Fruit fly (Drosophila melanogaster) whole organism, embryonic: ENCODE data around the gene Pfdn2.
A peak's percentile ranks its signal among the peaks of the same experiment; 100 is the strongest.

Experiments used
- Blimp-1 ChIP-seq: fragments of 200-800 bp; sonication (Bioruptor generic); optimal IDR thresholded peaks from 3 replicates; lab custom pipeline; 2018; ENCODE audit warnings: missing biosample characterization, missing genetic modification characterization, mild to moderate bottlenecking, moderate library complexity, missing genetic modification reagents
- CG10565 ChIP-seq: fragments of 200-800 bp; sonication (Bioruptor generic); optimal IDR thresholded peaks from 3 replicates; lab custom pipeline; 2016; ENCODE audit warnings: missing biosample characterization, mild to moderate bottlenecking, missing genetic modification characterization
- CG11695 ChIP-seq: fragments of 200-800 bp; sonication (Bioruptor generic); IDR thresholded peaks from 3 replicates; pipeline ENCODE4 v1.3.6; 2022; ENCODE audit warnings: missing biosample characterization, missing genetic modification characterization
- CG12104 ChIP-seq: fragments of 200-800 bp; sonication (Bioruptor generic); optimal IDR thresholded peaks from 3 replicates; lab custom pipeline; 2016; ENCODE audit warnings: missing biosample characterization, missing genetic modification characterization
- CG12391 ChIP-seq: fragments of 200-800 bp; sonication (Bioruptor generic); optimal IDR thresholded peaks from 3 replicates; lab custom pipeline; 2018; ENCODE audit warnings: missing biosample characterization, mild to moderate bottlenecking, missing genetic modification characterization, moderate library complexity
- CG15011 ChIP-seq: fragments of 200-800 bp; sonication (Bioruptor generic); optimal IDR thresholded peaks from 3 replicates; lab custom pipeline; 2018; ENCODE audit warnings: missing biosample characterization, mild to moderate bottlenecking, missing genetic modification characterization
- CG15073 ChIP-seq: fragments of 200-800 bp; sonication (Bioruptor generic); optimal IDR thresholded peaks from 2 replicates; lab custom pipeline; 2016; ENCODE audit warnings: missing biosample characterization, missing genetic modification characterization
- CG16863 ChIP-seq: fragments of 200-800 bp; sonication (Bioruptor generic); optimal IDR thresholded peaks from 3 replicates; lab custom pipeline; 2016; ENCODE audit warnings: missing biosample characterization, missing genetic modification characterization
- CG1832 ChIP-seq: fragments of 200-800 bp; sonication (Bioruptor generic); optimal IDR thresholded peaks from 2 replicates; lab custom pipeline; 2017; ENCODE audit warnings: missing biosample characterization, mild to moderate bottlenecking, missing genetic modification characterization, inconsistent platforms
- CG4360 ChIP-seq: fragments of 200-800 bp; sonication (Bioruptor generic); IDR thresholded peaks from 2 replicates; pipeline ENCODE4 v1.3.6; 2022; ENCODE audit warnings: missing biosample characterization, missing genetic modification characterization
- CG4730 ChIP-seq: fragments of 200-800 bp; sonication (Bioruptor generic); IDR thresholded peaks from 2 replicates; pipeline ENCODE4 v1.3.6; 2022; ENCODE audit warnings: missing biosample characterization, missing genetic modification characterization
- CG6175 ChIP-seq: fragments of 200-800 bp; sonication (Bioruptor generic); IDR thresholded peaks from 3 replicates; pipeline ENCODE4 v1.3.6; 2022; ENCODE audit warnings: missing biosample characterization, missing genetic modification characterization
- CG6272 ChIP-seq: fragments of 200-800 bp; sonication (Bioruptor generic); IDR thresholded peaks from 2 replicates; pipeline ENCODE4 v1.3.6; 2022; ENCODE audit warnings: missing biosample characterization, missing genetic modification characterization
- CG6654 ChIP-seq: fragments of 200-800 bp; sonication (Bioruptor generic); optimal IDR thresholded peaks from 2 replicates; lab custom pipeline; 2017; ENCODE audit warnings: missing biosample characterization, mild to moderate bottlenecking, missing genetic modification characterization
- CG6854 ChIP-seq: fragments of 200-800 bp; sonication (Bioruptor generic); optimal IDR thresholded peaks from 3 replicates; lab custom pipeline; 2017; ENCODE audit warnings: missing biosample characterization, mild to moderate bottlenecking, missing genetic modification characterization
- CG7928 ChIP-seq: fragments of 200-800 bp; sonication (Bioruptor generic); optimal IDR thresholded peaks from 2 replicates; lab custom pipeline; 2017; ENCODE audit warnings: missing biosample characterization, mild to moderate bottlenecking, missing genetic modification characterization
- CG8089 ChIP-seq: fragments of 200-800 bp; sonication (Bioruptor generic); optimal IDR thresholded peaks from 3 replicates; lab custom pipeline; 2016; ENCODE audit warnings: missing biosample characterization, missing genetic modification characterization
- D19B ChIP-seq: fragments of 200-800 bp; sonication (Bioruptor generic); optimal IDR thresholded peaks from 2 replicates; lab custom pipeline; 2017; ENCODE audit warnings: missing biosample characterization, mild to moderate bottlenecking, missing genetic modification characterization
- Fer1 ChIP-seq: fragments of 200-800 bp; sonication (Bioruptor generic); optimal IDR thresholded peaks from 2 replicates; lab custom pipeline; 2017; ENCODE audit warnings: missing biosample characterization, mild to moderate bottlenecking, missing genetic modification characterization
- Hmx ChIP-seq: fragments of 200-800 bp; sonication (Bioruptor generic); optimal IDR thresholded peaks from 2 replicates; lab custom pipeline; 2016; ENCODE audit warnings: missing biosample characterization, missing genetic modification characterization
- Hr39 ChIP-seq: fragments of >200 bp; optimal IDR thresholded peaks from 2 replicates; lab custom pipeline; 2017
- Med ChIP-seq: fragments of 200-800 bp; sonication (Bioruptor generic); peaks from one replicate; lab custom pipeline; 2016; ENCODE audit warnings: missing biosample characterization, missing genetic modification characterization, mild to moderate bottlenecking, inconsistent platforms, moderate library complexity
- ase ChIP-seq: fragments of 200-800 bp; sonication (Bioruptor generic); IDR thresholded peaks from 3 replicates; pipeline ENCODE4 v1.3.6; 2022; ENCODE audit warnings: missing biosample characterization, missing genetic modification characterization
- bbx ChIP-seq: fragments of 200-800 bp; sonication (Bioruptor generic); IDR thresholded peaks from 2 replicates; pipeline ENCODE4 v1.3.6; 2022; ENCODE audit warnings: missing biosample characterization, missing genetic modification characterization; ENCODE audit not compliant: partially characterized antibody
- bowl ChIP-seq: fragments of 200-800 bp; sonication (Bioruptor generic); IDR thresholded peaks from 2 replicates; pipeline ENCODE4 v1.3.6; 2022; ENCODE audit warnings: missing biosample characterization, missing genetic modification characterization
- cad ChIP-seq: fragments of >200 bp; optimal IDR thresholded peaks from 2 replicates; lab custom pipeline; 2017; ENCODE audit warnings: missing biosample characterization, missing genetic modification characterization
- chinmo ChIP-seq: fragments of 200-800 bp; sonication (Bioruptor generic); IDR thresholded peaks from 4 replicates; pipeline ENCODE4 v1.3.6; 2022; ENCODE audit warnings: missing biosample characterization, missing genetic modification characterization; ENCODE audit not compliant: partially characterized antibody
- crol ChIP-seq: fragments of 200-800 bp; sonication (Bioruptor generic); IDR thresholded peaks from 2 replicates; pipeline ENCODE4 v1.3.6; 2022; ENCODE audit warnings: missing biosample characterization, missing genetic modification characterization
- crp ChIP-seq, 2 experiments: fragments of 200-800 bp; sonication (Bioruptor generic); optimal IDR thresholded peaks; 2 replicates in 1 of 2; 3 replicates in 1 of 2; lab custom pipeline; 2017; ENCODE audit warnings: missing biosample characterization in 2 of 2, missing genetic modification characterization in 2 of 2, mild to moderate bottlenecking in 1 of 2, moderate library complexity in 1 of 2
- da ChIP-seq: fragments of 200-800 bp; sonication (Bioruptor generic); optimal IDR thresholded peaks from 2 replicates; lab custom pipeline; 2016; ENCODE audit warnings: missing biosample characterization, missing genetic modification characterization
- gem ChIP-seq: fragments of 200-800 bp; sonication (Bioruptor generic); optimal IDR thresholded peaks from 2 replicates; lab custom pipeline; 2019; ENCODE audit warnings: missing biosample characterization, mild to moderate bottlenecking, missing genetic modification characterization, moderate library complexity
- h ChIP-seq: fragments of >200 bp; optimal IDR thresholded peaks from 2 replicates; lab custom pipeline; 2017
- ken ChIP-seq: fragments of 200-800 bp; sonication (Bioruptor generic); IDR thresholded peaks from 3 replicates; pipeline ENCODE4 v1.3.6; 2022; ENCODE audit warnings: missing biosample characterization, missing genetic modification characterization
- lola ChIP-seq, 3 experiments: fragments of >200 bp in 2 of 3; fragments of 200-800 bp in 1 of 3; sonication (Bioruptor generic) in 1 of 3; optimal IDR thresholded peaks; 2 replicates each; lab custom pipeline; 2017 to 2019; ENCODE audit warnings: missing biosample characterization in 3 of 3, missing genetic modification characterization in 3 of 3, mild to moderate bottlenecking in 1 of 3, moderate library complexity in 1 of 3
- nom ChIP-seq: fragments of 200-800 bp; sonication (Bioruptor generic); optimal IDR thresholded peaks from 2 replicates; lab custom pipeline; 2017; ENCODE audit warnings: missing biosample characterization, missing genetic modification characterization, mild to moderate bottlenecking, moderate library complexity, missing genetic modification reagents
- onecut ChIP-seq: fragments of 200-800 bp; sonication (Bioruptor generic); IDR thresholded peaks from 2 replicates; pipeline ENCODE4 v1.3.6; 2022; ENCODE audit warnings: missing biosample characterization, missing genetic modification characterization
- pb ChIP-seq: fragments of 200-800 bp; sonication (Bioruptor generic); optimal IDR thresholded peaks from 3 replicates; lab custom pipeline; 2016; ENCODE audit warnings: missing biosample characterization, missing genetic modification characterization
- pum ChIP-seq: fragments of 200-800 bp; sonication (Bioruptor generic); optimal IDR thresholded peaks from 2 replicates; lab custom pipeline; 2016; ENCODE audit warnings: missing biosample characterization, missing genetic modification characterization
- row ChIP-seq: fragments of 200-800 bp; sonication (Bioruptor generic); IDR thresholded peaks from 3 replicates; pipeline ENCODE4 v1.3.6; 2022; ENCODE audit warnings: missing biosample characterization, missing genetic modification characterization
- sd ChIP-seq: fragments of 200-800 bp; sonication (Bioruptor generic); optimal IDR thresholded peaks from 3 replicates; lab custom pipeline; 2018; ENCODE audit warnings: missing biosample characterization, mild to moderate bottlenecking, missing genetic modification characterization, moderate library complexity
- slbo ChIP-seq: fragments of 200-800 bp; sonication (Bioruptor generic); IDR thresholded peaks from 2 replicates; pipeline ENCODE4 v1.3.6; 2022; ENCODE audit warnings: missing biosample characterization, missing genetic modification characterization
- stc ChIP-seq: fragments of 200-800 bp; sonication (Bioruptor generic); IDR thresholded peaks from 2 replicates; pipeline ENCODE4 v1.3.6; 2022; ENCODE audit warnings: missing biosample characterization, missing genetic modification characterization
- tin ChIP-seq: fragments of 200-800 bp; sonication (Bioruptor generic); optimal IDR thresholded peaks from 3 replicates; lab custom pipeline; 2016; ENCODE audit warnings: missing biosample characterization, missing genetic modification characterization
- zf30C ChIP-seq: fragments of 200-800 bp; sonication (Bioruptor generic); optimal IDR thresholded peaks from 3 replicates; lab custom pipeline; 2018; ENCODE audit warnings: missing biosample characterization, mild to moderate bottlenecking, missing genetic modification characterization
- zfh2 ChIP-seq: fragments of 200-800 bp; sonication (Bioruptor generic); optimal IDR thresholded peaks from 2 replicates; lab custom pipeline; 2016; ENCODE audit warnings: missing biosample characterization, missing genetic modification characterization

Gene Pfdn2

dm6 chr3L:11123598-11124284 lies 49.6 kb upstream of the Pfdn2 start (continued):
- TF ChIP-seq CG1832 (peak; percentile 48), CG4360 (GFP tag; lab: Robert Waterston, UW) (peak; percentile 84), h (no peak), D19B (no peak), stc (GFP tag; lab: Robert Waterston, UW) (no peak), pum (GFP tag; lab: Kevin White, UChicago) (no peak), row (no peak), crp (GFP tag; optimal IDR thresholded peaks at IDR 0.05; lab: Kevin White, UChicago) (peak in 1 of 2 experiments; percentile 60), bbx (GFP tag; lab: Robert Waterston, UW) (peak; percentile 20; the same call in 1 of the 2 replicates), CG6272 (GFP tag; lab: Robert Waterston, UW) (no peak), cad (GFP tag; lab: Kevin White, UChicago) (peak; percentile 75), slbo (GFP tag; lab: Robert Waterston, UW) (no peak), CG6175 (GFP tag; lab: Robert Waterston, UW) (no peak), CG10565 (GFP tag; lab: Kevin White, UChicago) (no peak), CG8089 (no peak), CG7928 (GFP tag; lab: Kevin White, UChicago) (no peak), pb (GFP tag; lab: Kevin White, UChicago) (no peak), CG11695 (GFP tag; lab: Robert Waterston, UW) (no peak), CG6654 (GFP tag; lab: Kevin White, UChicago) (peak; percentile 96), gem (tag; lab: Kevin White, UChicago) (no peak), CG12104 (GFP tag; lab: Kevin White, UChicago) (no peak), CG16863 (GFP tag; lab: Kevin White, UChicago) (no peak), ken (GFP tag; lab: Robert Waterston, UW) (peak; percentile 50; the same call in 1 of the 3 replicates), Hmx (no peak), Fer1 (GFP tag; lab: Kevin White, UChicago) (no peak), nom (peak; percentile 41), zfh2 (GFP tag; lab: Kevin White, UChicago) (no peak), CG4730 (GFP tag; lab: Robert Waterston, UW) (no peak), Hr39 (lab: Kevin White, UChicago) (no peak), crol (GFP tag; lab: Robert Waterston, UW) (peak; percentile 96), CG15011 (no peak), Med (GFP tag; lab: Kevin White, UChicago) (peak; percentile 3), bowl (GFP tag; lab: Robert Waterston, UW) (no peak), CG15073 (GFP tag; lab: Kevin White, UChicago) (no peak), Blimp-1 (GFP tag; lab: Kevin White, UChicago) (no peak), sd (tag; lab: Kevin White, UChicago) (peak; percentile 25), da (peak; percentile 31), zf30C (GFP tag; lab: Kevin White, UChicago) (no peak), chinmo (0 out of 4 replicates have a peak, but pooled peaks have one; percentile 31), CG12391 (tag; lab: Kevin White, UChicago) (no peak), onecut (peak; percentile 92), tin (GFP tag; lab: Kevin White, UChicago) (no peak), ase (GFP tag; lab: Robert Waterston, UW) (0 out of 3 replicates have a peak, but pooled peaks have one; percentile 8), lola (GFP tag; optimal IDR thresholded peaks at IDR 0.05; lab: Kevin White, UChicago) (no peak), CG6854 (no peak)
